Worm (Caenorhabditis elegans) whole organism, young adult: ENCODE measurements around the gene xbx-1.
A peak's percentile ranks its signal among the peaks of the same experiment; 100 is the strongest.

Experiments
- B0261.1 ChIP-seq: sonication (generic microtip); optimal IDR thresholded peaks from 2 replicates; lab custom pipeline; 2016; ENCODE audit warnings: mild to moderate bottlenecking, missing genetic modification characterization, moderate library complexity, missing compliant biosample characterization
- B0336.3 ChIP-seq: fragments of 200-800 bp; sonication (Bioruptor generic); IDR thresholded peaks from 2 replicates; pipeline ENCODE4 v1.3.6; 2022; ENCODE audit warnings: missing genetic modification characterization, missing compliant biosample characterization
- C17E4.6 ChIP-seq: fragments of 200-800 bp; sonication (Bioruptor generic); IDR thresholded peaks from 2 replicates; pipeline ENCODE4 v1.3.6; 2022; ENCODE audit warnings: missing genetic modification reagents, missing genetic modification characterization, missing compliant biosample characterization
- F37B4.10 ChIP-seq: fragments of 200-800 bp; sonication (Bioruptor generic); IDR thresholded peaks from 2 replicates; pipeline ENCODE4 v1.3.6; 2022; ENCODE audit warnings: missing genetic modification characterization, missing compliant biosample characterization
- K11D2.4 ChIP-seq: fragments of 200-800 bp; sonication (Bioruptor generic); IDR thresholded peaks from 2 replicates; pipeline ENCODE4 v1.3.6; 2022; ENCODE audit warnings: missing genetic modification reagents, missing genetic modification characterization, missing compliant biosample characterization
- Y53G8AR.9 ChIP-seq: fragments of 200-800 bp; sonication (Bioruptor generic); conservative IDR thresholded peaks from 2 replicates; pipeline ENCODE4 v1.3.6; 2022; ENCODE audit warnings: missing genetic modification reagents, missing genetic modification characterization, missing compliant biosample characterization
- Y56A3A.18 ChIP-seq: fragments of 200-800 bp; sonication (Bioruptor generic); IDR thresholded peaks from 2 replicates; pipeline ENCODE4 v1.3.6; 2022; ENCODE audit warnings: missing genetic modification reagents, missing genetic modification characterization, missing compliant biosample characterization
- Y67H2A.10 ChIP-seq: fragments of 200-800 bp; sonication (Bioruptor generic); conservative IDR thresholded peaks from 2 replicates; pipeline ENCODE4 v1.3.6; 2022; ENCODE audit warnings: missing genetic modification reagents, missing genetic modification characterization, missing compliant biosample characterization
- Y95B8A.8 ChIP-seq: fragments of 200-800 bp; sonication (Bioruptor generic); IDR thresholded peaks from 2 replicates; pipeline ENCODE4 v1.3.6; 2022; ENCODE audit warnings: missing genetic modification reagents, missing genetic modification characterization, missing compliant biosample characterization
- akir-1 ChIP-seq: fragments of 200-800 bp; sonication (Bioruptor generic); optimal IDR thresholded peaks from 2 replicates; lab custom pipeline; 2018; ENCODE audit warnings: mild to moderate bottlenecking, missing genetic modification characterization, moderate library complexity, missing compliant biosample characterization
- aptf-2 ChIP-seq: fragments of 200-800 bp; sonication (Bioruptor generic); conservative IDR thresholded peaks from 2 replicates; pipeline ENCODE4 v1.3.6; 2022; ENCODE audit warnings: missing genetic modification reagents, missing genetic modification characterization, missing compliant biosample characterization
- attf-3 ChIP-seq: fragments of 200-800 bp; sonication (Bioruptor generic); conservative IDR thresholded peaks from 2 replicates; pipeline ENCODE4 v1.3.6; 2022; ENCODE audit warnings: missing genetic modification reagents, missing genetic modification characterization, missing compliant biosample characterization
- attf-5 ChIP-seq: fragments of 200-800 bp; sonication (Bioruptor generic); optimal IDR thresholded peaks from 2 replicates; lab custom pipeline; 2018; ENCODE audit warnings: mild to moderate bottlenecking, missing genetic modification characterization, missing compliant biosample characterization
- bed-2 ChIP-seq: fragments of 200-800 bp; sonication (Bioruptor generic); IDR thresholded peaks from 2 replicates; pipeline ENCODE4 v1.3.6; 2022; ENCODE audit warnings: missing genetic modification reagents, missing genetic modification characterization, missing compliant biosample characterization
- cebp-1 ChIP-seq, 2 experiments: fragments of 200-800 bp in 1 of 2; sonication (Bioruptor generic) in 1 of 2; sonication (generic microtip) in 1 of 2; IDR thresholded peaks in 1 of 2; optimal IDR thresholded peaks in 1 of 2; 2 replicates each; pipeline versions ENCODE4 v1.3.6 to Lab custom; 2017 to 2022; ENCODE audit warnings: missing compliant biosample characterization in 2 of 2, missing genetic modification characterization in 2 of 2, mild to moderate bottlenecking in 1 of 2, missing genetic modification reagents in 1 of 2, moderate library complexity in 1 of 2
- ceh-27 ChIP-seq: fragments of 200-800 bp; sonication (Bioruptor generic); optimal IDR thresholded peaks from 2 replicates; lab custom pipeline; 2018; ENCODE audit warnings: mild to moderate bottlenecking, missing genetic modification characterization, moderate library complexity, missing compliant biosample characterization
- dpff-1 ChIP-seq: sonication (generic microtip); optimal IDR thresholded peaks from 2 replicates; lab custom pipeline; 2017; ENCODE audit warnings: mild to moderate bottlenecking, missing genetic modification characterization, missing compliant biosample characterization
- efl-1 ChIP-seq: fragments of 150-350 bp; optimal IDR thresholded peaks from 2 replicates; lab custom pipeline; 2014; ENCODE audit warnings: missing biosample characterization, missing genetic modification reagents, missing genetic modification characterization
- hlh-12 ChIP-seq: sonication (generic microtip); optimal IDR thresholded peaks from 2 replicates; lab custom pipeline; 2016; ENCODE audit warnings: missing genetic modification characterization, missing compliant biosample characterization
- hrde-1 ChIP-seq: sonication (generic microtip); optimal IDR thresholded peaks from 2 replicates; lab custom pipeline; 2016; ENCODE audit warnings: missing genetic modification characterization, mild to moderate bottlenecking, missing compliant biosample characterization, moderate library complexity, missing genotype, missing genetic modification reagents, borderline replicate concordance
- lag-1 ChIP-seq: fragments of 200-800 bp; sonication (Bioruptor generic); IDR thresholded peaks from 2 replicates; pipeline ENCODE4 v1.3.6; 2022; ENCODE audit warnings: missing genetic modification reagents, missing genetic modification characterization, missing compliant biosample characterization
- let-526 ChIP-seq: fragments of 200-800 bp; sonication (Bioruptor generic); IDR thresholded peaks from 2 replicates; pipeline ENCODE4 v1.3.6; 2022; ENCODE audit warnings: missing genetic modification reagents, missing genetic modification characterization, missing compliant biosample characterization
- let-607 ChIP-seq, 2 experiments: fragments of 200-800 bp in 1 of 2; sonication (Bioruptor generic) in 1 of 2; sonication (generic microtip) in 1 of 2; optimal IDR thresholded peaks; 2 replicates each; lab custom pipeline; 2016 to 2018; ENCODE audit warnings: mild to moderate bottlenecking in 2 of 2, missing compliant biosample characterization in 2 of 2, missing genetic modification characterization in 2 of 2, moderate library complexity in 2 of 2, missing genotype in 1 of 2
- lin-35 ChIP-seq, 3 experiments: fragments of 150-350 bp in 2 of 3; sonication (generic microtip) in 1 of 3; optimal IDR thresholded peaks; 2 replicates each; lab custom pipeline; 2014 to 2018; ENCODE audit warnings: missing biosample characterization in 3 of 3, missing genetic modification characterization in 3 of 3, missing genetic modification reagents in 3 of 3
- lin-40 ChIP-seq: sonication (generic microtip); optimal IDR thresholded peaks from 2 replicates; lab custom pipeline; 2016; ENCODE audit warnings: missing genetic modification characterization, mild to moderate bottlenecking, missing compliant biosample characterization, missing genotype, missing genetic modification reagents
- lir-1 ChIP-seq: fragments of 200-800 bp; sonication (Bioruptor generic); conservative IDR thresholded peaks from 2 replicates; pipeline ENCODE4 v1.3.6; 2022; ENCODE audit warnings: missing genetic modification reagents, missing genetic modification characterization, missing compliant biosample characterization
- lsy-27 ChIP-seq: sonication (generic microtip); optimal IDR thresholded peaks from 2 replicates; lab custom pipeline; 2017; ENCODE audit warnings: missing genetic modification characterization, mild to moderate bottlenecking, missing compliant biosample characterization, antibody characterized with exemption, missing genotype, borderline replicate concordance; ENCODE audit not compliant: insufficient read depth
- madf-10 ChIP-seq: sonication (generic microtip); optimal IDR thresholded peaks from 2 replicates; lab custom pipeline; 2016; ENCODE audit warnings: mild to moderate bottlenecking, missing genetic modification characterization, missing compliant biosample characterization
- nfyb-1 ChIP-seq: fragments of 200-800 bp; sonication (Bioruptor generic); IDR thresholded peaks from 2 replicates; pipeline ENCODE4 v1.3.6; 2022; ENCODE audit warnings: missing genetic modification reagents, missing genetic modification characterization, missing compliant biosample characterization
- nhr-27 ChIP-seq: fragments of 200-800 bp; sonication (Bioruptor generic); optimal IDR thresholded peaks from 2 replicates; lab custom pipeline; 2018; ENCODE audit warnings: mild to moderate bottlenecking, missing genetic modification characterization, moderate library complexity, missing compliant biosample characterization
- pbrm-1 ChIP-seq: fragments of 200-800 bp; sonication (Bioruptor generic); IDR thresholded peaks from 2 replicates; pipeline ENCODE4 v1.3.6; 2022; ENCODE audit warnings: missing genetic modification reagents, missing genetic modification characterization, missing compliant biosample characterization
- rpc-1 ChIP-seq, 2 experiments: fragments of 150-350 bp in 1 of 2; sonication (generic microtip) in 1 of 2; optimal IDR thresholded peaks; 2 replicates each; lab custom pipeline; 2014 to 2018; ENCODE audit warnings: missing biosample characterization in 1 of 2, missing genetic modification characterization in 1 of 2, missing genetic modification reagents in 1 of 2, missing genotype in 1 of 2
- snpc-1.1 ChIP-seq: sonication (generic microtip); optimal IDR thresholded peaks from 2 replicates; lab custom pipeline; 2017; ENCODE audit warnings: missing genetic modification characterization, mild to moderate bottlenecking, missing compliant biosample characterization, antibody characterized with exemption, moderate library complexity, missing genotype, missing genetic modification reagents; ENCODE audit not compliant: insufficient read depth
- snpc-1.3 ChIP-seq: sonication (generic microtip); optimal IDR thresholded peaks from 2 replicates; lab custom pipeline; 2017; ENCODE audit warnings: missing genetic modification characterization, mild to moderate bottlenecking, missing compliant biosample characterization, antibody characterized with exemption, moderate library complexity, missing genotype, missing genetic modification reagents; ENCODE audit not compliant: insufficient read depth
- somi-1 ChIP-seq: fragments of 200-800 bp; sonication (Bioruptor generic); optimal IDR thresholded peaks from 2 replicates; lab custom pipeline; 2018; ENCODE audit warnings: mild to moderate bottlenecking, missing genetic modification characterization, missing compliant biosample characterization
- sptf-2 ChIP-seq: fragments of 200-800 bp; sonication (Bioruptor generic); optimal IDR thresholded peaks from 2 replicates; lab custom pipeline; 2018; ENCODE audit warnings: mild to moderate bottlenecking, missing genetic modification characterization, missing compliant biosample characterization
- tlf-1 ChIP-seq: fragments of 200-800 bp; sonication (Bioruptor generic); optimal IDR thresholded peaks from 2 replicates; lab custom pipeline; 2018; ENCODE audit warnings: mild to moderate bottlenecking, missing genetic modification characterization, missing compliant biosample characterization
- unc-130 ChIP-seq: sonication (generic microtip); optimal IDR thresholded peaks from 2 replicates; lab custom pipeline; 2016; ENCODE audit warnings: missing genetic modification reagents, missing genetic modification characterization, missing compliant biosample characterization
- zfh-2 ChIP-seq: fragments of 200-800 bp; sonication (Bioruptor generic); conservative IDR thresholded peaks from 2 replicates; pipeline ENCODE4 v1.3.6; 2022; ENCODE audit warnings: missing genetic modification reagents, missing genetic modification characterization, missing compliant biosample characterization
- zim-3 ChIP-seq: sonication (generic microtip); optimal IDR thresholded peaks from 2 replicates; lab custom pipeline; 2017; ENCODE audit warnings: mild to moderate bottlenecking, missing genetic modification characterization, moderate library complexity, missing compliant biosample characterization
- ztf-25 ChIP-seq: fragments of 200-800 bp; sonication (Bioruptor generic); IDR thresholded peaks from 2 replicates; pipeline ENCODE4 v1.3.6; 2022; ENCODE audit warnings: missing genetic modification reagents, missing genetic modification characterization, missing compliant biosample characterization
- ztf-26 ChIP-seq: sonication (generic microtip); optimal IDR thresholded peaks from 2 replicates; lab custom pipeline; 2017; ENCODE audit warnings: missing genetic modification characterization, missing compliant biosample characterization
- ztf-6 ChIP-seq: fragments of 200-800 bp; sonication (Bioruptor generic); IDR thresholded peaks from 2 replicates; pipeline ENCODE4 v1.3.6; 2022; ENCODE audit warnings: missing genetic modification reagents, missing genetic modification characterization, missing compliant biosample characterization

xbx-1 gene

ce11 chrV:14984593-14984992, 4.6 kb downstream of the xbx-1 start, which contains the start of gene F02D8.4:
F02D8.4 (plus strand) TSS chrV:14984893.
- no peak for TF ChIP-seq zim-3 (tag; lab: Kevin White, UChicago)
- no peak for TF ChIP-seq rpc-1 (optimal IDR thresholded peaks at IDR 0.05; lab: Kevin White, UChicago)
- no peak for TF ChIP-seq rpc-1 (tag; optimal IDR thresholded peaks at IDR 0.05; lab: Kevin White, UChicago)
- TF ChIP-seq K11D2.4 (GFP tag; lab: Robert Waterston, UW), result no peak
- TF ChIP-seq lin-35 (GFP tag; optimal IDR thresholded peaks at IDR 0.05; lab: Kevin White, UChicago), result no peak
- TF ChIP-seq Y67H2A.10 (GFP tag; lab: Robert Waterston, UW), result no peak
- TF ChIP-seq akir-1, result no peak
- no peak for TF ChIP-seq zfh-2 (GFP tag; lab: Robert Waterston, UW)
- no peak for TF ChIP-seq tlf-1 (GFP tag; lab: Kevin White, UChicago)
- no peak for TF ChIP-seq ceh-27 (GFP tag; lab: Kevin White, UChicago)
- no peak for TF ChIP-seq Y95B8A.8
- TF ChIP-seq sptf-2 (GFP tag; lab: Kevin White, UChicago), result no peak
- TF ChIP-seq somi-1 (GFP tag; lab: Kevin White, UChicago), result no peak
- no peak for TF ChIP-seq lin-40 (tag; lab: Kevin White, UChicago)
- TF ChIP-seq F37B4.10 (GFP tag; lab: Robert Waterston, UW), result no peak
- TF ChIP-seq snpc-1.3 (tag; lab: Kevin White, UChicago), result no peak
- no peak for TF ChIP-seq ztf-6 (GFP tag; lab: Robert Waterston, UW)
- TF ChIP-seq unc-130 (GFP tag; lab: Kevin White, UChicago), result no peak
- no peak for TF ChIP-seq Y53G8AR.9 (GFP tag; lab: Robert Waterston, UW)
- TF ChIP-seq nhr-27 (tag; lab: Kevin White, UChicago), result no peak

ce11 chrV:14990843-14991242, 10.8 kb downstream of the xbx-1 start, which contains the start of the genes cdt-2 and T01C3.2:
cdt-2 (minus strand) TSS chrV:14991126.
T01C3.2 (plus strand) TSS chrV:14991168.
- peak; percentile 91 for TF ChIP-seq attf-3 (GFP tag; lab: Robert Waterston, UW)
- TF ChIP-seq efl-1 (GFP tag; lab: Kevin White, UChicago), result peak; percentile 32
- TF ChIP-seq ztf-25, result no peak

- TF ChIP-seq dpff-1, result no peak
- no peak for TF ChIP-seq lag-1 (GFP tag; lab: Robert Waterston, UW)
- peak; percentile 89 for TF ChIP-seq hrde-1
- TF ChIP-seq hlh-12 (tag; lab: Kevin White, UChicago), result no peak
- TF ChIP-seq attf-5 (GFP tag; lab: Kevin White, UChicago), result peak; percentile 28
- no peak for TF ChIP-seq rpc-1 (optimal IDR thresholded peaks at IDR 0.05; lab: Kevin White, UChicago)
- no peak for TF ChIP-seq rpc-1 (tag; optimal IDR thresholded peaks at IDR 0.05; lab: Kevin White, UChicago)
- no peak for TF ChIP-seq ztf-26
- no peak for TF ChIP-seq cebp-1 (GFP tag; IDR thresholded peaks at IDR 0.05; lab: Robert Waterston, UW)
- peak; percentile 21 for TF ChIP-seq cebp-1 (tag; optimal IDR thresholded peaks at IDR 0.05; lab: Kevin White, UChicago)
- no peak for TF ChIP-seq nfyb-1 (GFP tag; lab: Robert Waterston, UW)
- no peak for TF ChIP-seq lsy-27 (tag; lab: Kevin White, UChicago)
- TF ChIP-seq bed-2, result no peak
- no peak for TF ChIP-seq aptf-2
- TF ChIP-seq ceh-27 (GFP tag; lab: Kevin White, UChicago), result no peak
- TF ChIP-seq tlf-1 (GFP tag; lab: Kevin White, UChicago), result no peak
- TF ChIP-seq pbrm-1 (GFP tag; lab: Robert Waterston, UW), result 0 out of 2 replicates have a peak, but pooled peaks have one; percentile 13
- TF ChIP-seq B0261.1 (tag; lab: Kevin White, UChicago), result no peak
- TF ChIP-seq let-526, result no peak
- no peak for TF ChIP-seq madf-10
- peak; percentile 84 for TF ChIP-seq B0336.3 (GFP tag; lab: Robert Waterston, UW)
- TF ChIP-seq Y56A3A.18 (GFP tag; lab: Robert Waterston, UW), result no peak
- TF ChIP-seq let-607 (tag; optimal IDR thresholded peaks at IDR 0.05; lab: Kevin White, UChicago), result no peak
- no peak for TF ChIP-seq lir-1
- TF ChIP-seq snpc-1.1, result peak; percentile 14
- 0 out of 2 replicates have a peak, but pooled peaks have one; percentile 44 for TF ChIP-seq C17E4.6 (GFP tag; lab: Robert Waterston, UW)
Observed at ce11 chrV:14991489-14991888, 11.5 kb downstream of the xbx-1 start.
